Fruit fly (Drosophila melanogaster) whole organism, embryonic: ENCODE results near the gene Sf3b6.

ENCODE experiments used
- Ada2b ChIP-seq: fragments of 200-800 bp; sonication (Bioruptor generic); IDR thresholded peaks from 2 replicates; pipeline ENCODE4 v1.3.6; 2022; ENCODE audit warnings: missing biosample characterization, missing genetic modification characterization
- B-H1 ChIP-seq: fragments of 200-800 bp; sonication (Bioruptor generic); IDR thresholded peaks from 3 replicates; pipeline ENCODE4 v1.3.6; 2022; ENCODE audit warnings: missing biosample characterization, missing genetic modification characterization
- C15 ChIP-seq: fragments of 200-800 bp; sonication (Bioruptor generic); IDR thresholded peaks from 3 replicates; pipeline ENCODE4 v1.3.6; 2022; ENCODE audit warnings: missing biosample characterization, missing genetic modification characterization
- CG10147 ChIP-seq: fragments of 200-800 bp; sonication (Bioruptor generic); optimal IDR thresholded peaks from 2 replicates; lab custom pipeline; 2019; ENCODE audit warnings: missing biosample characterization, mild to moderate bottlenecking, missing genetic modification characterization, moderate library complexity
- CG11504 ChIP-seq: fragments of 200-800 bp; sonication (Bioruptor generic); optimal IDR thresholded peaks from 3 replicates; lab custom pipeline; 2019; ENCODE audit warnings: missing biosample characterization, mild to moderate bottlenecking, missing genetic modification characterization, moderate library complexity
- CG12071 ChIP-seq: fragments of 200-800 bp; sonication (Bioruptor generic); optimal IDR thresholded peaks from 3 replicates; lab custom pipeline; 2018; ENCODE audit warnings: missing biosample characterization, mild to moderate bottlenecking, missing genetic modification characterization
- CG12391 ChIP-seq: fragments of 200-800 bp; sonication (Bioruptor generic); optimal IDR thresholded peaks from 3 replicates; lab custom pipeline; 2018; ENCODE audit warnings: missing biosample characterization, mild to moderate bottlenecking, missing genetic modification characterization, moderate library complexity
- CG13624 ChIP-seq: fragments of 200-800 bp; sonication (Bioruptor generic); optimal IDR thresholded peaks from 2 replicates; lab custom pipeline; 2016; ENCODE audit warnings: missing biosample characterization, missing genetic modification characterization
- CG14014 ChIP-seq: fragments of 200-800 bp; sonication (Bioruptor generic); IDR thresholded peaks from 2 replicates; pipeline ENCODE4 v1.3.6; 2022; ENCODE audit warnings: missing biosample characterization, missing genetic modification characterization
- CG14710 ChIP-seq: fragments of 200-800 bp; sonication (Bioruptor generic); optimal IDR thresholded peaks from 3 replicates; lab custom pipeline; 2019; ENCODE audit warnings: missing biosample characterization, mild to moderate bottlenecking, missing genetic modification characterization, moderate library complexity
- CG15696 ChIP-seq: fragments of 200-800 bp; sonication (Bioruptor generic); optimal IDR thresholded peaks from 2 replicates; lab custom pipeline; 2019; ENCODE audit warnings: missing biosample characterization, mild to moderate bottlenecking, missing genetic modification characterization, moderate library complexity
- CG1603 ChIP-seq: fragments of 200-800 bp; sonication (Bioruptor generic); optimal IDR thresholded peaks from 2 replicates; lab custom pipeline; 2019; ENCODE audit warnings: missing biosample characterization, mild to moderate bottlenecking, missing genetic modification characterization, moderate library complexity
- CG17359 ChIP-seq: fragments of 200-800 bp; sonication (Bioruptor generic); optimal IDR thresholded peaks from 3 replicates; lab custom pipeline; 2018; ENCODE audit warnings: missing biosample characterization, mild to moderate bottlenecking, missing genetic modification characterization, moderate library complexity
- CG17568 ChIP-seq: fragments of 200-800 bp; sonication (Bioruptor generic); optimal IDR thresholded peaks from 2 replicates; lab custom pipeline; 2018; ENCODE audit warnings: missing biosample characterization, mild to moderate bottlenecking, missing genetic modification characterization, moderate library complexity
- CG2875 ChIP-seq: fragments of 200-800 bp; sonication (Bioruptor generic); optimal IDR thresholded peaks from 2 replicates; lab custom pipeline; 2017; ENCODE audit warnings: missing biosample characterization, mild to moderate bottlenecking, missing genetic modification characterization, missing genetic modification reagents
- CG30020 ChIP-seq: fragments of 200-800 bp; optimal IDR thresholded peaks from 2 replicates; lab custom pipeline; 2019; ENCODE audit warnings: missing biosample characterization, mild to moderate bottlenecking, missing genetic modification characterization, moderate library complexity
- CG31224 ChIP-seq: fragments of 200-800 bp; sonication (Bioruptor generic); IDR thresholded peaks from 2 replicates; pipeline ENCODE4 v1.3.6; 2022; ENCODE audit warnings: missing biosample characterization, missing genetic modification characterization
- CG3847 ChIP-seq: fragments of 200-800 bp; sonication (Bioruptor generic); IDR thresholded peaks from 2 replicates; pipeline ENCODE4 v1.3.6; 2022; ENCODE audit warnings: missing biosample characterization, missing genetic modification characterization
- CG6254 ChIP-seq: fragments of 200-800 bp; sonication (Bioruptor generic); optimal IDR thresholded peaks from 3 replicates; lab custom pipeline; 2017; ENCODE audit warnings: mild to moderate bottlenecking, missing biosample characterization, missing genetic modification reagents, missing genetic modification characterization
- CG6683 ChIP-seq: fragments of 200-800 bp; sonication (Bioruptor generic); optimal IDR thresholded peaks from 2 replicates; lab custom pipeline; 2017; ENCODE audit warnings: missing biosample characterization, mild to moderate bottlenecking, missing genetic modification characterization, missing genetic modification reagents
- CG7357 ChIP-seq: fragments of 200-800 bp; sonication (Bioruptor generic); IDR thresholded peaks from 3 replicates; pipeline ENCODE4 v1.3.6; 2022; ENCODE audit warnings: missing biosample characterization, missing genetic modification characterization
- CG7556 ChIP-seq: fragments of 200-800 bp; sonication (Bioruptor generic); optimal IDR thresholded peaks from 2 replicates; lab custom pipeline; 2017; ENCODE audit warnings: missing biosample characterization, mild to moderate bottlenecking, missing genetic modification characterization
- CG7786 ChIP-seq: fragments of 200-800 bp; sonication (Bioruptor generic); optimal IDR thresholded peaks from 2 replicates; lab custom pipeline; 2016; ENCODE audit warnings: missing biosample characterization, missing genetic modification characterization
- CG8388 ChIP-seq: fragments of 200-800 bp; sonication (Bioruptor generic); optimal IDR thresholded peaks from 2 replicates; lab custom pipeline; 2019; ENCODE audit warnings: missing biosample characterization, mild to moderate bottlenecking, missing genetic modification characterization, moderate library complexity
- CG9437 ChIP-seq: fragments of 200-800 bp; sonication (Bioruptor generic); optimal IDR thresholded peaks from 2 replicates; lab custom pipeline; 2018; ENCODE audit warnings: missing biosample characterization, mild to moderate bottlenecking, missing genetic modification characterization
- CkIIα-i1 ChIP-seq: fragments of 200-800 bp; sonication (Bioruptor generic); IDR thresholded peaks from 2 replicates; pipeline ENCODE4 v1.3.6; 2022; ENCODE audit warnings: missing biosample characterization, missing genetic modification characterization
- CrebB ChIP-seq: fragments of 200-800 bp; sonication (Bioruptor generic); optimal IDR thresholded peaks from 3 replicates; lab custom pipeline; 2018; ENCODE audit warnings: missing biosample characterization, mild to moderate bottlenecking, missing genetic modification characterization
- D19A ChIP-seq: fragments of 200-800 bp; optimal IDR thresholded peaks from 3 replicates; lab custom pipeline; 2019; ENCODE audit warnings: missing biosample characterization, mild to moderate bottlenecking, missing genetic modification characterization, moderate library complexity
- Dbx ChIP-seq: fragments of 200-800 bp; sonication (Bioruptor generic); IDR thresholded peaks from 3 replicates; pipeline ENCODE4 v1.3.6; 2022; ENCODE audit warnings: missing biosample characterization, missing genetic modification characterization
- Dfd ChIP-seq, 2 experiments: fragments of >200 bp; optimal IDR thresholded peaks; 2 replicates each; lab custom pipeline; 2017; ENCODE audit warnings: missing biosample characterization in 2 of 2, missing genetic modification characterization in 2 of 2
- Fer1 ChIP-seq: fragments of 200-800 bp; sonication (Bioruptor generic); optimal IDR thresholded peaks from 2 replicates; lab custom pipeline; 2017; ENCODE audit warnings: missing biosample characterization, mild to moderate bottlenecking, missing genetic modification characterization
- Poxn ChIP-seq: fragments of 200-800 bp; sonication (Bioruptor generic); IDR thresholded peaks from 2 replicates; pipeline ENCODE4 v1.3.6; 2022; ENCODE audit warnings: missing biosample characterization, missing genetic modification characterization
- Scr ChIP-seq: fragments of 200-800 bp; sonication (Bioruptor generic); IDR thresholded peaks from 2 replicates; pipeline ENCODE4 v1.3.6; 2022; ENCODE audit warnings: missing biosample characterization, missing genetic modification characterization; ENCODE audit not compliant: partially characterized antibody
- Side ChIP-seq: fragments of 200-800 bp; sonication (Bioruptor generic); optimal IDR thresholded peaks from 2 replicates; lab custom pipeline; 2016; ENCODE audit warnings: missing biosample characterization, missing genetic modification characterization
- Spps ChIP-seq: fragments of 200-800 bp; sonication (Bioruptor generic); optimal IDR thresholded peaks from 2 replicates; lab custom pipeline; 2018; ENCODE audit warnings: missing biosample characterization, mild to moderate bottlenecking, missing genetic modification characterization
- Xbp1 ChIP-seq: fragments of 200-800 bp; sonication (Bioruptor generic); optimal IDR thresholded peaks from 3 replicates; lab custom pipeline; 2016; ENCODE audit warnings: missing biosample characterization, mild to moderate bottlenecking, missing genetic modification characterization
- ara ChIP-seq: fragments of 200-800 bp; sonication (Bioruptor generic); IDR thresholded peaks from 2 replicates; pipeline ENCODE4 v1.3.6; 2022; ENCODE audit warnings: missing biosample characterization, missing genetic modification characterization
- ase ChIP-seq: fragments of 200-800 bp; sonication (Bioruptor generic); IDR thresholded peaks from 3 replicates; pipeline ENCODE4 v1.3.6; 2022; ENCODE audit warnings: missing biosample characterization, missing genetic modification characterization
- bsh ChIP-seq, 2 experiments: fragments of 200-800 bp; sonication (Bioruptor generic); optimal IDR thresholded peaks; 2 replicates each; lab custom pipeline; 2017 to 2018; ENCODE audit warnings: mild to moderate bottlenecking in 2 of 2, missing biosample characterization in 2 of 2, missing genetic modification characterization in 2 of 2, moderate library complexity in 1 of 2
- cad ChIP-seq: fragments of >200 bp; optimal IDR thresholded peaks from 2 replicates; lab custom pipeline; 2017; ENCODE audit warnings: missing biosample characterization, missing genetic modification characterization
- dm ChIP-seq: fragments of 200-800 bp; sonication (Bioruptor generic); optimal IDR thresholded peaks from 3 replicates; lab custom pipeline; 2016; ENCODE audit warnings: missing biosample characterization, missing genetic modification characterization
- gfzf ChIP-seq: fragments of 200-800 bp; sonication (Bioruptor generic); optimal IDR thresholded peaks from 2 replicates; lab custom pipeline; 2016; ENCODE audit warnings: missing biosample characterization, mild to moderate bottlenecking, missing genetic modification characterization, moderate library complexity
- kah ChIP-seq: fragments of 200-800 bp; sonication (Bioruptor generic); optimal IDR thresholded peaks from 2 replicates; lab custom pipeline; 2018; ENCODE audit warnings: missing biosample characterization, mild to moderate bottlenecking, missing genetic modification characterization
- ken ChIP-seq: fragments of 200-800 bp; sonication (Bioruptor generic); IDR thresholded peaks from 3 replicates; pipeline ENCODE4 v1.3.6; 2022; ENCODE audit warnings: missing biosample characterization, missing genetic modification characterization
- mam ChIP-seq: fragments of 200-800 bp; sonication (Bioruptor generic); optimal IDR thresholded peaks from 3 replicates; lab custom pipeline; 2016; ENCODE audit warnings: missing biosample characterization, missing genetic modification characterization
- mld ChIP-seq: fragments of 200-800 bp; sonication (Bioruptor generic); IDR thresholded peaks from 3 replicates; pipeline ENCODE4 v1.3.6; 2022; ENCODE audit warnings: missing biosample characterization, missing genetic modification characterization; ENCODE audit not compliant: partially characterized antibody
- odd ChIP-seq: fragments of 200-800 bp; sonication (Bioruptor generic); optimal IDR thresholded peaks from 2 replicates; lab custom pipeline; 2017; ENCODE audit warnings: missing biosample characterization, mild to moderate bottlenecking, missing genetic modification characterization
- schlank ChIP-seq: fragments of 200-800 bp; sonication (Bioruptor generic); optimal IDR thresholded peaks from 2 replicates; lab custom pipeline; 2018; ENCODE audit warnings: missing biosample characterization, mild to moderate bottlenecking, missing genetic modification characterization
- toy ChIP-seq: fragments of 200-800 bp; sonication (Bioruptor generic); IDR thresholded peaks from 2 replicates; pipeline ENCODE4 v1.3.6; 2022; ENCODE audit warnings: missing biosample characterization, missing genetic modification characterization

Sf3b6 gene

dm6 chr3L:6157327-6158032 lies 35.5 kb downstream of the Sf3b6 start, which contains the start of gene CG13297 (continued):
- TF ChIP-seq CG6254 (GFP tag; lab: Kevin White, UChicago) (peak; percentile 12), schlank (tag; lab: Kevin White, UChicago) (no peak), CG7556 (GFP tag; lab: Kevin White, UChicago) (peak; percentile 55), mam (no peak), bsh (GFP tag; optimal IDR thresholded peaks at IDR 0.05; lab: Kevin White, UChicago) (no peak), gfzf (GFP tag; lab: Kevin White, UChicago) (no peak), D19A (tag; lab: Kevin White, UChicago) (peak; percentile 80), CG15696 (tag; lab: Kevin White, UChicago) (no peak), CG1603 (tag; lab: Kevin White, UChicago) (no peak), Spps (tag; lab: Kevin White, UChicago) (peak; percentile 5), CG12391 (tag; lab: Kevin White, UChicago) (peak; percentile 44), CG8388 (peak; percentile 48), CG7786 (no peak), mld (GFP tag; lab: Robert Waterston, UW) (no peak), CkIIα-i1 (GFP tag; lab: Robert Waterston, UW) (no peak), kah (GFP tag; lab: Kevin White, UChicago) (no peak), B-H1 (peak; percentile 48; the same call in 2 of the 3 replicates), CG3847 (GFP tag; lab: Robert Waterston, UW) (no peak), ken (GFP tag; lab: Robert Waterston, UW) (peak; percentile 21; the same call in 1 of the 3 replicates), Ada2b (GFP tag; lab: Robert Waterston, UW) (0 out of 2 replicates have a peak, but pooled peaks have one; percentile 30), Scr (GFP tag; lab: Robert Waterston, UW) (no peak), CG10147 (peak; percentile 30), CG2875 (GFP tag; lab: Kevin White, UChicago) (no peak), Dfd (GFP tag; optimal IDR thresholded peaks at IDR 0.05; lab: Kevin White, UChicago) (no peak), Xbp1 (GFP tag; lab: Kevin White, UChicago) (peak; percentile 44), CG14710 (tag; lab: Kevin White, UChicago) (peak; percentile 8), dm (GFP tag; lab: Kevin White, UChicago) (no peak), CG17359 (tag; lab: Kevin White, UChicago) (peak; percentile 68), Fer1 (peak; percentile 38), Dbx (GFP tag; lab: Robert Waterston, UW) (no peak), Poxn (no peak), ase (GFP tag; lab: Robert Waterston, UW) (peak; percentile 54; the same call in 1 of the 3 replicates), CG9437 (GFP tag; lab: Kevin White, UChicago) (peak; percentile 40), toy (GFP tag; lab: Robert Waterston, UW) (no peak), CG11504 (peak; percentile 86), CrebB (tag; lab: Kevin White, UChicago) (no peak), CG14014 (GFP tag; lab: Robert Waterston, UW) (peak; percentile 25; the same call in 1 of the 2 replicates), CG30020 (tag; lab: Kevin White, UChicago) (no peak), CG31224 (no peak), CG12071 (no peak), CG6683 (GFP tag; lab: Kevin White, UChicago) (no peak), CG17568 (GFP tag; lab: Kevin White, UChicago) (no peak), CG7357 (GFP tag; lab: Robert Waterston, UW) (no peak), cad (GFP tag; lab: Kevin White, UChicago) (no peak), Side (GFP tag; lab: Kevin White, UChicago) (no peak), C15 (no peak), ara (GFP tag; lab: Robert Waterston, UW) (no peak), odd (GFP tag; lab: Kevin White, UChicago) (no peak), CG13624 (GFP tag; lab: Kevin White, UChicago) (no peak)
